Fruit fly (Drosophila melanogaster): ENCODE data around the gene iPLA2-VIA.

Gene iPLA2-VIA

dm6 chr3L:9836524-9837047, 27.6 kb downstream of the iPLA2-VIA start, which contains the start of gene I-2:
Gene I-2, minus strand, starts transcription at chr3L:9836805.
- no peak for TF ChIP-seq Hr78 (GFP tag; optimal IDR thresholded peaks at IDR 0.05)
- TF ChIP-seq Jra (GFP tag; optimal IDR thresholded peaks at IDR 0.05) = no peak
- TF ChIP-seq Myc (optimal IDR thresholded peaks at IDR 0.05) = no peak
- TF ChIP-seq woc (GFP tag; optimal IDR thresholded peaks at IDR 0.05) = no peak
- no peak for TF ChIP-seq CrebA (GFP tag; optimal IDR thresholded peaks at IDR 0.05; ENCODE audit: borderline replicate concordance)
- no peak for TF ChIP-seq dl (GFP tag; optimal IDR thresholded peaks at IDR 0.05; ENCODE audit: insufficient read depth in 1 of 2, partially characterized antibody in 2 of 2)
- no peak for TF ChIP-seq N (GFP tag; optimal IDR thresholded peaks at IDR 0.05)
- no peak for TF ChIP-seq CG9705 (GFP tag; optimal IDR thresholded peaks at IDR 0.05)
- TF ChIP-seq sv (GFP tag; optimal IDR thresholded peaks at IDR 0.05) = no peak
- no peak for TF ChIP-seq jim (GFP tag; optimal IDR thresholded peaks at IDR 0.05)
- no peak for TF ChIP-seq sage (GFP tag; optimal IDR thresholded peaks at IDR 0.05)
- no peak for TF ChIP-seq pan (optimal IDR thresholded peaks at IDR 0.05)

dm6 chr3L:9832125-9832524, 32.0 kb downstream of the iPLA2-VIA start:
- TF ChIP-seq fru (GFP tag; optimal IDR thresholded peaks at IDR 0.05) (no peak), sv (GFP tag; optimal IDR thresholded peaks at IDR 0.05) (no peak), dsf (GFP tag; optimal IDR thresholded peaks at IDR 0.05; ENCODE audit: borderline replicate concordance) (no peak), Dfd (GFP tag; optimal IDR thresholded peaks at IDR 0.05) (peak; percentile 93)

- no peak for TF ChIP-seq sv (GFP tag; optimal IDR thresholded peaks at IDR 0.05)
- TF ChIP-seq fru (GFP tag; optimal IDR thresholded peaks at IDR 0.05) = no peak
- TF ChIP-seq Dfd (GFP tag; optimal IDR thresholded peaks at IDR 0.05) = peak; percentile 2
These were observed 34.4 kb downstream of the iPLA2-VIA start for dm6 chr3L:9829639-9830341.

dm6 chr3L:9829154-9829553, 35.0 kb downstream of the iPLA2-VIA start:
- TF ChIP-seq Jra (GFP tag; optimal IDR thresholded peaks at IDR 0.05) = no peak
- no peak for TF ChIP-seq OdsH (GFP tag; optimal IDR thresholded peaks at IDR 0.05)
- no peak for TF ChIP-seq CG32264 (GFP tag; optimal IDR thresholded peaks at IDR 0.05)
- TF ChIP-seq tai (GFP tag; optimal IDR thresholded peaks at IDR 0.05) = no peak
- TF ChIP-seq CG9705 (GFP tag; optimal IDR thresholded peaks at IDR 0.05) = no peak
- TF ChIP-seq Abd-B (GFP tag; optimal IDR thresholded peaks at IDR 0.05) = no peak
- TF ChIP-seq woc (GFP tag; optimal IDR thresholded peaks at IDR 0.05) = no peak
- no peak for TF ChIP-seq h (GFP tag; optimal IDR thresholded peaks at IDR 0.05)
- TF ChIP-seq sage (GFP tag; optimal IDR thresholded peaks at IDR 0.05) = no peak
- no peak for TF ChIP-seq pan (optimal IDR thresholded peaks at IDR 0.05)
- no peak for TF ChIP-seq ey (GFP tag; optimal IDR thresholded peaks at IDR 0.05)
- no peak for TF ChIP-seq GATAd (GFP tag; optimal IDR thresholded peaks at IDR 0.05)

- no peak for TF ChIP-seq N (GFP tag; optimal IDR thresholded peaks at IDR 0.05)
- TF ChIP-seq woc (GFP tag; optimal IDR thresholded peaks at IDR 0.05) = no peak
- TF ChIP-seq Abd-B (GFP tag; optimal IDR thresholded peaks at IDR 0.05) = no peak
- TF ChIP-seq dsf (GFP tag; optimal IDR thresholded peaks at IDR 0.05; ENCODE audit: borderline replicate concordance) = no peak
- no peak for TF ChIP-seq sage (GFP tag; optimal IDR thresholded peaks at IDR 0.05)
- no peak for TF ChIP-seq fru (GFP tag; optimal IDR thresholded peaks at IDR 0.05)
- no peak for TF ChIP-seq lola (GFP tag; optimal IDR thresholded peaks at IDR 0.05)
These were observed 39.9 kb downstream of the iPLA2-VIA start for dm6 chr3L:9824226-9824625.

- TF ChIP-seq Dfd (GFP tag; optimal IDR thresholded peaks at IDR 0.05) (no peak), dsf (GFP tag; optimal IDR thresholded peaks at IDR 0.05; ENCODE audit: borderline replicate concordance) (no peak), HLH106 (tag; optimal IDR thresholded peaks at IDR 0.05) (no peak), rgr (GFP tag; optimal IDR thresholded peaks at IDR 0.05) (no peak), Mio (GFP tag; optimal IDR thresholded peaks at IDR 0.05) (no peak), OdsH (GFP tag; optimal IDR thresholded peaks at IDR 0.05) (no peak), Sp1 (GFP tag; optimal IDR thresholded peaks at IDR 0.05) (no peak), Rel (GFP tag; optimal IDR thresholded peaks at IDR 0.05) (no peak), Rel (tag; optimal IDR thresholded peaks at IDR 0.05) (no peak), CG32264 (GFP tag; optimal IDR thresholded peaks at IDR 0.05) (no peak), br (GFP tag; optimal IDR thresholded peaks at IDR 0.05) (no peak), Vsx2 (GFP tag; optimal IDR thresholded peaks at IDR 0.05; ENCODE audit: partially characterized antibody) (no peak), Dif (GFP tag; optimal IDR thresholded peaks at IDR 0.05; ENCODE audit: partially characterized antibody) (no peak), dmrt93B (GFP tag; optimal IDR thresholded peaks at IDR 0.05) (no peak), Abd-B (GFP tag; optimal IDR thresholded peaks at IDR 0.05) (no peak)
These were observed 40.4 kb downstream of the iPLA2-VIA start, which contains the start of gene Ilp5 for dm6 chr3L:9823797-9824196. Gene Ilp5, minus strand, starts transcription at chr3L:9823897.
